Fruit fly (Drosophila melanogaster): ENCODE measurements around the gene Daxx.

Gene Daxx

dm6 chr2L:6480212-6480994 lies at the start of gene Daxx, which contains the start of gene Sec61alpha:
Daxx (plus strand) TSS chr2L:6480929.
Sec61alpha (minus strand) TSS chr2L:6480575.
- TF ChIP-seq Dll (optimal IDR thresholded peaks at IDR 0.05) (no peak), psq (optimal IDR thresholded peaks at IDR 0.05) (no peak), usp (GFP tag; optimal IDR thresholded peaks at IDR 0.05) (no peak), CG8478 (optimal IDR thresholded peaks at IDR 0.05) (no peak), EcR (GFP tag; optimal IDR thresholded peaks at IDR 0.05) (no peak), pan (optimal IDR thresholded peaks at IDR 0.05) (no peak)

- no peak for TF ChIP-seq pan (optimal IDR thresholded peaks at IDR 0.05)
- TF ChIP-seq CG8478 (optimal IDR thresholded peaks at IDR 0.05): no peak
- TF ChIP-seq EcR (GFP tag; optimal IDR thresholded peaks at IDR 0.05): no peak
- TF ChIP-seq psq (optimal IDR thresholded peaks at IDR 0.05): no peak
Observed at dm6 chr2L:6447581-6448333, 33.0 kb upstream of the Daxx start.

dm6 chr2L:6448334-6448703 lies 32.4 kb upstream of the Daxx start, which contains the start of gene Acox3:
Acox3 (minus strand) TSS chr2L:6448403.
- TF ChIP-seq Dll (optimal IDR thresholded peaks at IDR 0.05): no peak
- no peak for TF ChIP-seq usp (GFP tag; optimal IDR thresholded peaks at IDR 0.05)
- TF ChIP-seq pan (optimal IDR thresholded peaks at IDR 0.05): no peak

- no peak for TF ChIP-seq usp (GFP tag; optimal IDR thresholded peaks at IDR 0.05)
- no peak for TF ChIP-seq CG8478 (optimal IDR thresholded peaks at IDR 0.05)
- no peak for TF ChIP-seq EcR (GFP tag; optimal IDR thresholded peaks at IDR 0.05)
- TF ChIP-seq pan (optimal IDR thresholded peaks at IDR 0.05): no peak
- no peak for TF ChIP-seq Dll (optimal IDR thresholded peaks at IDR 0.05)
- TF ChIP-seq psq (optimal IDR thresholded peaks at IDR 0.05): no peak
Observed at dm6 chr2L:6449753-6450152, 31.0 kb upstream of the Daxx start.

dm6 chr2L:6455032-6455954 lies 25.4 kb upstream of the Daxx start, which contains the start of gene retm:
retm (minus strand) TSS chr2L:6455929.
- no peak for TF ChIP-seq Dll (optimal IDR thresholded peaks at IDR 0.05)
- TF ChIP-seq EcR (GFP tag; optimal IDR thresholded peaks at IDR 0.05): no peak
- no peak for TF ChIP-seq psq (optimal IDR thresholded peaks at IDR 0.05)
- TF ChIP-seq pan (optimal IDR thresholded peaks at IDR 0.05): no peak

dm6 chr2L:6455955-6456599 lies 24.7 kb upstream of the Daxx start, which contains the start of gene frj:
frj (plus strand) TSS chr2L:6456052.
- TF ChIP-seq psq (optimal IDR thresholded peaks at IDR 0.05) (no peak), Dll (optimal IDR thresholded peaks at IDR 0.05) (no peak), EcR (GFP tag; optimal IDR thresholded peaks at IDR 0.05) (no peak), pan (optimal IDR thresholded peaks at IDR 0.05) (no peak)

dm6 chr2L:6457583-6457982 lies 23.1 kb upstream of the Daxx start:
- TF ChIP-seq Dll (optimal IDR thresholded peaks at IDR 0.05) (no peak), CG8478 (optimal IDR thresholded peaks at IDR 0.05) (no peak), pan (optimal IDR thresholded peaks at IDR 0.05) (no peak), EcR (GFP tag; optimal IDR thresholded peaks at IDR 0.05) (no peak), usp (GFP tag; optimal IDR thresholded peaks at IDR 0.05) (no peak), psq (optimal IDR thresholded peaks at IDR 0.05) (no peak)

- no peak for TF ChIP-seq Dll (optimal IDR thresholded peaks at IDR 0.05)
- no peak for TF ChIP-seq CG8478 (optimal IDR thresholded peaks at IDR 0.05)
- no peak for TF ChIP-seq usp (GFP tag; optimal IDR thresholded peaks at IDR 0.05)
- TF ChIP-seq EcR (GFP tag; optimal IDR thresholded peaks at IDR 0.05): no peak
- TF ChIP-seq pan (optimal IDR thresholded peaks at IDR 0.05): no peak
- no peak for TF ChIP-seq psq (optimal IDR thresholded peaks at IDR 0.05)
Observed at dm6 chr2L:6461497-6461896, 19.2 kb upstream of the Daxx start.

- TF ChIP-seq Dll (optimal IDR thresholded peaks at IDR 0.05): no peak
- TF ChIP-seq pan (optimal IDR thresholded peaks at IDR 0.05): no peak
- TF ChIP-seq CG8478 (optimal IDR thresholded peaks at IDR 0.05): no peak
- no peak for TF ChIP-seq EcR (GFP tag; optimal IDR thresholded peaks at IDR 0.05)
- TF ChIP-seq psq (optimal IDR thresholded peaks at IDR 0.05): no peak
- no peak for TF ChIP-seq usp (GFP tag; optimal IDR thresholded peaks at IDR 0.05)
Observed at dm6 chr2L:6462259-6462658, 18.5 kb upstream of the Daxx start.

dm6 chr2L:6463392-6463791 lies 17.3 kb upstream of the Daxx start:
- TF ChIP-seq usp (GFP tag; optimal IDR thresholded peaks at IDR 0.05) (no peak), CG8478 (optimal IDR thresholded peaks at IDR 0.05) (no peak)

dm6 chr2L:6464270-6464669 lies 16.5 kb upstream of the Daxx start:
- TF ChIP-seq usp (GFP tag; optimal IDR thresholded peaks at IDR 0.05) (no peak), pan (optimal IDR thresholded peaks at IDR 0.05) (no peak), psq (optimal IDR thresholded peaks at IDR 0.05) (no peak), CG8478 (optimal IDR thresholded peaks at IDR 0.05) (no peak), Dll (optimal IDR thresholded peaks at IDR 0.05) (no peak), EcR (GFP tag; optimal IDR thresholded peaks at IDR 0.05) (no peak)
